Worm (Caenorhabditis elegans) whole organism, late embryonic: Measurements from ENCODE around the gene pigq-1.

ENCODE experiments used
- F13H6.1 ChIP-seq: sonication (generic microtip); optimal IDR thresholded peaks from 2 replicates; lab custom pipeline; 2016; ENCODE audit warnings: missing genetic modification characterization, missing compliant biosample characterization
- K09A11.1 ChIP-seq: sonication (generic microtip); optimal IDR thresholded peaks from 2 replicates; lab custom pipeline; 2017; ENCODE audit warnings: antibody characterized with exemption, mild to moderate bottlenecking, missing genetic modification characterization, missing compliant biosample characterization; ENCODE audit not compliant: insufficient read depth
- T23F11.4 ChIP-seq: fragments of 200-800 bp; sonication (Bioruptor generic); optimal IDR thresholded peaks from 2 replicates; lab custom pipeline; 2018; ENCODE audit warnings: mild to moderate bottlenecking, missing genetic modification characterization, missing compliant biosample characterization
- Y22D7AL.16 ChIP-seq: sonication (generic microtip); optimal IDR thresholded peaks from 2 replicates; lab custom pipeline; 2016; ENCODE audit warnings: missing genetic modification characterization, missing compliant biosample characterization
- ahr-1 ChIP-seq: sonication (generic microtip); optimal IDR thresholded peaks from 2 replicates; lab custom pipeline; 2016; ENCODE audit warnings: missing genetic modification characterization, missing compliant biosample characterization
- ama-1 ChIP-seq: fragments of 150-350 bp; optimal IDR thresholded peaks from 2 replicates; lab custom pipeline; 2014
- ceh-18 ChIP-seq: sonication (generic microtip); optimal IDR thresholded peaks from 2 replicates; lab custom pipeline; 2016; ENCODE audit warnings: missing genetic modification characterization, missing compliant biosample characterization
- ceh-2 ChIP-seq: sonication (generic microtip); optimal IDR thresholded peaks from 2 replicates; lab custom pipeline; 2016; ENCODE audit warnings: missing genotype, missing genetic modification characterization, missing compliant biosample characterization
- ceh-30 ChIP-seq: fragments of 150-350 bp; optimal IDR thresholded peaks from 2 replicates; lab custom pipeline; 2014; ENCODE audit warnings: missing biosample characterization, missing genetic modification characterization
- ceh-31 ChIP-seq: sonication (generic microtip); optimal IDR thresholded peaks from 2 replicates; lab custom pipeline; 2016; ENCODE audit warnings: missing genetic modification characterization, missing compliant biosample characterization
- ceh-34 ChIP-seq: sonication (generic microtip); optimal IDR thresholded peaks from 2 replicates; lab custom pipeline; 2016; ENCODE audit warnings: mild to moderate bottlenecking, missing genetic modification characterization, missing compliant biosample characterization
- ceh-48 ChIP-seq: sonication (generic microtip); optimal IDR thresholded peaks from 2 replicates; lab custom pipeline; 2016; ENCODE audit warnings: missing genetic modification characterization, inconsistent platforms, missing compliant biosample characterization
- ceh-6 ChIP-seq: fragments of 200-800 bp; sonication (Bioruptor generic); optimal IDR thresholded peaks from 2 replicates; lab custom pipeline; 2018; ENCODE audit warnings: mild to moderate bottlenecking, missing genetic modification characterization, missing compliant biosample characterization
- ceh-9 ChIP-seq: sonication (generic microtip); optimal IDR thresholded peaks from 2 replicates; lab custom pipeline; 2016; ENCODE audit warnings: mild to moderate bottlenecking, missing genetic modification characterization, inconsistent platforms, missing compliant biosample characterization
- dmd-4 ChIP-seq: sonication (generic microtip); optimal IDR thresholded peaks from 2 replicates; lab custom pipeline; 2016; ENCODE audit warnings: borderline replicate concordance, missing genetic modification characterization, missing compliant biosample characterization
- elt-2 ChIP-seq: sonication (generic microtip); optimal IDR thresholded peaks from 2 replicates; lab custom pipeline; 2016; ENCODE audit warnings: missing genetic modification reagents, missing genetic modification characterization, missing compliant biosample characterization
- fax-1 ChIP-seq: sonication (generic microtip); optimal IDR thresholded peaks from 2 replicates; lab custom pipeline; 2016; ENCODE audit warnings: missing genotype, missing genetic modification characterization, missing compliant biosample characterization
- gmeb-2 ChIP-seq: sonication (generic microtip); optimal IDR thresholded peaks from 2 replicates; lab custom pipeline; 2016; ENCODE audit warnings: missing genetic modification characterization, inconsistent platforms, missing compliant biosample characterization
- hlh-13 ChIP-seq: fragments of 200-800 bp; sonication (Bioruptor generic); optimal IDR thresholded peaks from 2 replicates; lab custom pipeline; 2018; ENCODE audit warnings: mild to moderate bottlenecking, missing genetic modification characterization, missing compliant biosample characterization
- hlh-30 ChIP-seq: sonication (generic microtip); optimal IDR thresholded peaks from 2 replicates; lab custom pipeline; 2017; ENCODE audit warnings: antibody characterized with exemption, missing genetic modification characterization, missing compliant biosample characterization; ENCODE audit not compliant: insufficient read depth
- lin-11 ChIP-seq: fragments of 200-800 bp; sonication (Bioruptor generic); optimal IDR thresholded peaks from 2 replicates; lab custom pipeline; 2018; ENCODE audit warnings: mild to moderate bottlenecking, missing genetic modification characterization, missing compliant biosample characterization
- nfya-1 ChIP-seq: sonication (generic microtip); optimal IDR thresholded peaks from 2 replicates; lab custom pipeline; 2017; ENCODE audit warnings: missing genetic modification characterization, mild to moderate bottlenecking, missing compliant biosample characterization, antibody characterized with exemption, moderate library complexity
- nhr-11 ChIP-seq: fragments of 150-350 bp; optimal IDR thresholded peaks from 2 replicates; lab custom pipeline; 2014; ENCODE audit warnings: missing biosample characterization, missing genetic modification characterization
- pag-3 ChIP-seq: sonication (generic microtip); optimal IDR thresholded peaks from 2 replicates; lab custom pipeline; 2016; ENCODE audit warnings: missing compliant biosample characterization, missing genetic modification characterization, borderline replicate concordance
- pax-1 ChIP-seq: fragments of 150-350 bp; optimal IDR thresholded peaks from 2 replicates; lab custom pipeline; 2014; ENCODE audit warnings: missing biosample characterization, missing genetic modification characterization
- pros-1 ChIP-seq: fragments of 150-350 bp; optimal IDR thresholded peaks from 2 replicates; lab custom pipeline; 2014; ENCODE audit warnings: missing biosample characterization, missing genetic modification reagents, missing genetic modification characterization
- rnt-1 ChIP-seq: sonication (generic microtip); optimal IDR thresholded peaks from 2 replicates; lab custom pipeline; 2016; ENCODE audit warnings: missing genetic modification characterization, missing compliant biosample characterization
- sox-2 ChIP-seq: fragments of 200-800 bp; sonication (Bioruptor generic); IDR thresholded peaks from 2 replicates; pipeline ENCODE4 v1.3.6; 2022; ENCODE audit warnings: missing genetic modification reagents, missing genetic modification characterization, missing compliant biosample characterization
- syd-9 ChIP-seq: sonication (generic microtip); optimal IDR thresholded peaks from 2 replicates; lab custom pipeline; 2016; ENCODE audit warnings: mild to moderate bottlenecking, missing genetic modification characterization, moderate library complexity, missing compliant biosample characterization
- tbx-2 ChIP-seq: sonication (generic microtip); optimal IDR thresholded peaks from 2 replicates; lab custom pipeline; 2016; ENCODE audit warnings: missing genetic modification characterization, missing compliant biosample characterization
- ttx-3 ChIP-seq: sonication (generic microtip); optimal IDR thresholded peaks from 2 replicates; lab custom pipeline; 2016; ENCODE audit warnings: missing genetic modification reagents, missing genetic modification characterization, missing compliant biosample characterization
- unc-3 ChIP-seq, 2 experiments: fragments of 200-800 bp in 1 of 2; sonication (Bioruptor generic) in 1 of 2; sonication (generic microtip) in 1 of 2; conservative IDR thresholded peaks in 1 of 2; optimal IDR thresholded peaks in 1 of 2; 2 replicates each; pipeline versions ENCODE4 v1.3.6 to Lab custom; 2016 to 2022; ENCODE audit warnings: missing compliant biosample characterization in 2 of 2, missing genetic modification characterization in 2 of 2, missing genetic modification reagents in 1 of 2
- zip-5 ChIP-seq: sonication (generic microtip); optimal IDR thresholded peaks from 2 replicates; lab custom pipeline; 2016; ENCODE audit warnings: missing genetic modification characterization, missing compliant biosample characterization

Gene pigq-1

DNA sequence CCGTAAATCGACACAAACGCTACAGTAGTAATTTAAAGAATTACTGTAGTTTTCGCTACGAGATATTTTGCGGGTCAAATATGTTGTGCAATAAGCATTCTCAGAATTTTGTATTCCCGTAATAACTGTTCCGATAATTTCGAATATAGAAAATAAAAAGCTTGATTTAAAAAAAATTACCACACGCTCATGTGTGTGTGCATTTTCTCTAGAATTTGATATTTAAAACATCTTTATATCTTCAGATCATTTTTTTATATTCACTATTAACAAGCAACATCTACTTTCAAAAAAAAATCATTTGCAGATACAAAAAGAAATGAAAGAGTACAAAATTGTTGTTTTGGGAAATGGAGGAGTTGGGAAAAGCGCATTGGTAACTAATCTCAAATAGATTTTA, 29.9 kb upstream of the pigq-1 start, which contains the start of gene rap-3 (continued):
- no peak for TF ChIP-seq gmeb-2 (tag; lab: Kevin White, UChicago)
- no peak for TF ChIP-seq zip-5 (tag; lab: Kevin White, UChicago)
- no peak for TF ChIP-seq ceh-9
- no peak for TF ChIP-seq fax-1 (tag; lab: Kevin White, UChicago)

DNA sequence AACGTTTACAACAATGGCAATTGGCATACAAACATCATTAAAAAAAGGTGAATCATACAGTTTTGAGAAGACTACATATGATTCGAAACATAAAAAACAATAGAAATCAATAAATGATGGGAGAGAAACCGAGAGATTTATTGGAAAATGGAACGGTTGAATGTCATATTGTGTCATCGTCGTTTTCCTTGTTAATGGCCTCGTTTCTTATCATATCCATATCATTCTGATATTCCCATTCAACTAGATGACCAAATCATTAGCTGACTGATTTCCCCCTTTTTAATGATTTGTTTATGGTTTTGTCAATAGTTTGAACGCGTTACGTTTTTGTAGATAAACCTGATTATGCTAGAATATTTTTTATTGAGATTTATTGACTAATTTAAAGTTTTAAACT, 27.7 kb upstream of the pigq-1 start:
- no peak for TF ChIP-seq ceh-31 (tag; lab: Kevin White, UChicago)
- no peak for TF ChIP-seq ama-1
- TF ChIP-seq ceh-9, result no peak
- no peak for TF ChIP-seq ceh-34
- no peak for TF ChIP-seq unc-3 (GFP tag; conservative IDR thresholded peaks at IDR 0.05; lab: Robert Waterston, UW)
- no peak for TF ChIP-seq unc-3 (tag; optimal IDR thresholded peaks at IDR 0.05; lab: Kevin White, UChicago)
- no peak for TF ChIP-seq fax-1 (tag; lab: Kevin White, UChicago)
- no peak for TF ChIP-seq ceh-18
- TF ChIP-seq syd-9, result no peak
- TF ChIP-seq ceh-48 (tag; lab: Kevin White, UChicago), result no peak
- no peak for TF ChIP-seq ceh-2
- TF ChIP-seq, all 69 proteins: peak for 0

DNA sequence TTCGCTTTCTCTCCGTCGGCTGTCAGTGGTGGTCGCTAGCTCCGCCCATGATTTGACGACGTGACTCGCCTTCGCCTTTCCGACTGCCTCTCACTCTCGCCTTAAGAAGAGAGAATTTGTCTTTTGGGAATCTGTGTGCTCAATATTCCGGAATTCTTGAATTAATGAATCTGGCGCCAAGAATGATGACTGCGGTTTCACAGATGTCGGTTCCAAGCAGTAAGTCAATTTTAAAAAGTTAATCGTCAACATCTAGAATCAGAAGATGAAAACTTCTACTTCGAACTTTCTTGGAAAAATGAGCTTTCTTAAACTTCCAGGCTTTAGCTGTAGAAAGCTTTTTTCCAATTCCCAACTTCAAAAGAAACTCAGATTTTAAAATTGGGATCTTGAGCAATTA, 22.6 kb upstream of the pigq-1 start, which contains the start of gene nhr-67:
nhr-67 (plus strand) TSS at position 97 of the 400 bp plus-strand sequence.
- TF ChIP-seq zip-5 (tag; lab: Kevin White, UChicago), result no peak
- no peak for TF ChIP-seq Y22D7AL.16 (tag; lab: Kevin White, UChicago)

- TF ChIP-seq T23F11.4 (GFP tag; lab: Kevin White, UChicago) (no peak), ceh-34 (no peak), dmd-4 (tag; lab: Kevin White, UChicago) (no peak), nhr-11 (tag; lab: Kevin White, UChicago) (no peak), hlh-13 (GFP tag; lab: Kevin White, UChicago) (no peak), ceh-30 (tag; lab: Kevin White, UChicago) (no peak), pros-1 (tag; lab: Kevin White, UChicago) (no peak), ama-1 (no peak), lin-11 (tag; lab: Kevin White, UChicago) (no peak), ttx-3 (tag; lab: Kevin White, UChicago) (no peak), ahr-1 (no peak), tbx-2 (tag; lab: Kevin White, UChicago) (no peak), pax-1 (tag; lab: Kevin White, UChicago) (no peak), pag-3 (tag; lab: Kevin White, UChicago) (no peak), hlh-30 (tag; lab: Kevin White, UChicago) (no peak), rnt-1 (tag; lab: Kevin White, UChicago) (no peak), ceh-6 (GFP tag; lab: Kevin White, UChicago) (no peak), ceh-9 (no peak)
Observed at ce11 chrIV:11164831-11165230, 17.8 kb upstream of the pigq-1 start, which contains the start of gene C08F8.6. TSS of gene C08F8.6 (minus strand) at chrIV:11164931.

ce11 chrIV:11162451-11162850, 15.4 kb upstream of the pigq-1 start, which contains the start of gene fbxb-9:
TSS of gene fbxb-9 (minus strand) at chrIV:11162551.
- no peak for TF ChIP-seq tbx-2 (tag; lab: Kevin White, UChicago)
- no peak for TF ChIP-seq lin-11 (tag; lab: Kevin White, UChicago)
- no peak for TF ChIP-seq ceh-48 (tag; lab: Kevin White, UChicago)
- TF ChIP-seq ceh-9, result no peak
- no peak for TF ChIP-seq sox-2 (GFP tag; lab: Robert Waterston, UW)
- TF ChIP-seq T23F11.4 (GFP tag; lab: Kevin White, UChicago), result no peak
- TF ChIP-seq F13H6.1 (tag; lab: Kevin White, UChicago), result no peak

- TF ChIP-seq elt-2 (tag; lab: Kevin White, UChicago), result no peak
- TF ChIP-seq K09A11.1 (tag; lab: Kevin White, UChicago), result no peak
- TF ChIP-seq nfya-1, result no peak
- TF ChIP-seq rnt-1 (tag; lab: Kevin White, UChicago), result no peak
- TF ChIP-seq ttx-3 (tag; lab: Kevin White, UChicago), result no peak
- TF ChIP-seq Y22D7AL.16 (tag; lab: Kevin White, UChicago), result no peak
Observed at ce11 chrIV:11160707-11161106, 13.7 kb upstream of the pigq-1 start, which contains the start of gene C08F8.15. TSS of gene C08F8.15 (minus strand) at chrIV:11160807.
